Fruit fly (Drosophila melanogaster) whole organism, embryonic: Measurements from ENCODE around the gene CG46427.

ENCODE experiments used
- Ada2b ChIP-seq: fragments of 200-800 bp; sonication (Bioruptor generic); IDR thresholded peaks from 2 replicates; pipeline ENCODE4 v1.3.6; 2022; ENCODE audit warnings: missing biosample characterization, missing genetic modification characterization
- Aef1 ChIP-seq: fragments of 200-800 bp; sonication (Bioruptor generic); IDR thresholded peaks from 3 replicates; pipeline ENCODE4 v1.3.6; 2022; ENCODE audit warnings: missing biosample characterization, missing genetic modification characterization
- BEAF-32 ChIP-seq: fragments of 200-800 bp; sonication (Bioruptor generic); optimal IDR thresholded peaks from 3 replicates; lab custom pipeline; 2017; ENCODE audit warnings: missing biosample characterization, missing genetic modification characterization, mild to moderate bottlenecking, moderate library complexity, missing genetic modification reagents
- CG10321 ChIP-seq: fragments of 200-800 bp; sonication (Bioruptor generic); IDR thresholded peaks from 2 replicates; pipeline ENCODE4 v1.3.6; 2022; ENCODE audit warnings: missing biosample characterization, missing genetic modification characterization
- CG10366 ChIP-seq: fragments of 200-800 bp; sonication (Bioruptor generic); IDR thresholded peaks from 2 replicates; pipeline ENCODE4 v1.3.6; 2022; ENCODE audit warnings: missing biosample characterization, missing genetic modification characterization
- CG11696 ChIP-seq: fragments of 200-800 bp; sonication (Bioruptor generic); IDR thresholded peaks from 2 replicates; pipeline ENCODE4 v1.3.6; 2022; ENCODE audit warnings: missing biosample characterization, missing genetic modification characterization
- CG12071 ChIP-seq: fragments of 200-800 bp; sonication (Bioruptor generic); optimal IDR thresholded peaks from 3 replicates; lab custom pipeline; 2018; ENCODE audit warnings: missing biosample characterization, mild to moderate bottlenecking, missing genetic modification characterization
- CG12219 ChIP-seq: fragments of 200-800 bp; sonication (Bioruptor generic); optimal IDR thresholded peaks from 3 replicates; lab custom pipeline; 2018; ENCODE audit warnings: missing biosample characterization, mild to moderate bottlenecking, missing genetic modification characterization
- CG12769 ChIP-seq: fragments of 200-800 bp; sonication (Bioruptor generic); optimal IDR thresholded peaks from 2 replicates; lab custom pipeline; 2019; ENCODE audit warnings: missing biosample characterization, mild to moderate bottlenecking, missing genetic modification characterization, moderate library complexity
- CG13894 ChIP-seq: fragments of 200-800 bp; sonication (Bioruptor generic); optimal IDR thresholded peaks from 3 replicates; lab custom pipeline; 2018; ENCODE audit warnings: missing biosample characterization, mild to moderate bottlenecking, missing genetic modification characterization, moderate library complexity
- CG1603 ChIP-seq: fragments of 200-800 bp; sonication (Bioruptor generic); optimal IDR thresholded peaks from 2 replicates; lab custom pipeline; 2019; ENCODE audit warnings: missing biosample characterization, mild to moderate bottlenecking, missing genetic modification characterization, moderate library complexity
- CG16813 ChIP-seq: fragments of 200-800 bp; sonication (Bioruptor generic); IDR thresholded peaks from 3 replicates; pipeline ENCODE4 v1.3.6; 2022; ENCODE audit warnings: missing biosample characterization, missing genetic modification characterization; ENCODE audit not compliant: partially characterized antibody
- CG17328 ChIP-seq: fragments of 200-800 bp; sonication (Bioruptor generic); IDR thresholded peaks from 2 replicates; pipeline ENCODE4 v1.3.6; 2022; ENCODE audit warnings: missing biosample characterization, missing genetic modification characterization
- CG31388 ChIP-seq: fragments of 200-800 bp; sonication (Bioruptor generic); optimal IDR thresholded peaks from 2 replicates; lab custom pipeline; 2016; ENCODE audit warnings: missing biosample characterization, missing genetic modification characterization
- CG3407 ChIP-seq: fragments of 200-800 bp; sonication (Bioruptor generic); optimal IDR thresholded peaks from 2 replicates; lab custom pipeline; 2018; ENCODE audit warnings: missing biosample characterization, mild to moderate bottlenecking, missing genetic modification characterization
- CG4617 ChIP-seq: fragments of 200-800 bp; sonication (Bioruptor generic); optimal IDR thresholded peaks from 3 replicates; lab custom pipeline; 2016; ENCODE audit warnings: missing biosample characterization, missing genetic modification characterization, borderline replicate concordance
- CG5245 ChIP-seq: fragments of 200-800 bp; sonication (Bioruptor generic); optimal IDR thresholded peaks from 3 replicates; lab custom pipeline; 2016; ENCODE audit warnings: missing biosample characterization, missing genetic modification characterization
- CG6175 ChIP-seq: fragments of 200-800 bp; sonication (Bioruptor generic); IDR thresholded peaks from 3 replicates; pipeline ENCODE4 v1.3.6; 2022; ENCODE audit warnings: missing biosample characterization, missing genetic modification characterization
- CG7963 ChIP-seq: fragments of 200-800 bp; sonication (Bioruptor generic); IDR thresholded peaks from 3 replicates; pipeline ENCODE4 v1.3.6; 2022; ENCODE audit warnings: missing biosample characterization, missing genetic modification characterization; ENCODE audit not compliant: partially characterized antibody
- CG9932 ChIP-seq: fragments of 200-800 bp; sonication (Bioruptor generic); IDR thresholded peaks from 2 replicates; pipeline ENCODE4 v1.3.6; 2022; ENCODE audit warnings: missing biosample characterization, missing genetic modification characterization
- E2f1 ChIP-seq: fragments of 200-800 bp; sonication (Bioruptor generic); IDR thresholded peaks from 2 replicates; pipeline ENCODE4 v1.3.6; 2022; ENCODE audit warnings: missing biosample characterization, missing genetic modification characterization
- Eip74EF ChIP-seq, 2 experiments: fragments of 200-800 bp in 1 of 2; fragments of >200 bp in 1 of 2; sonication (Bioruptor generic) in 1 of 2; optimal IDR thresholded peaks; 2 replicates each; lab custom pipeline; 2017 to 2019; ENCODE audit warnings: missing biosample characterization in 2 of 2, missing genetic modification characterization in 2 of 2, mild to moderate bottlenecking in 1 of 2, moderate library complexity in 1 of 2
- HmgD ChIP-seq: fragments of 200-800 bp; sonication (Bioruptor generic); optimal IDR thresholded peaks from 3 replicates; lab custom pipeline; 2016; ENCODE audit warnings: missing biosample characterization, missing genetic modification characterization
- Med ChIP-seq: fragments of 200-800 bp; sonication (Bioruptor generic); peaks from one replicate; lab custom pipeline; 2016; ENCODE audit warnings: missing biosample characterization, missing genetic modification characterization, mild to moderate bottlenecking, inconsistent platforms, moderate library complexity
- Nf-YA ChIP-seq: fragments of 200-800 bp; sonication (Bioruptor generic); IDR thresholded peaks from 2 replicates; pipeline ENCODE4 v1.3.6; 2022; ENCODE audit warnings: missing biosample characterization, missing genetic modification characterization
- Nf-YB ChIP-seq: fragments of 200-800 bp; sonication (Bioruptor generic); optimal IDR thresholded peaks from 3 replicates; lab custom pipeline; 2019; ENCODE audit warnings: missing biosample characterization, mild to moderate bottlenecking, missing genetic modification characterization, moderate library complexity
- PHDP ChIP-seq: fragments of 200-800 bp; sonication (Bioruptor generic); optimal IDR thresholded peaks from 3 replicates; lab custom pipeline; 2018; ENCODE audit warnings: missing biosample characterization, mild to moderate bottlenecking, missing genetic modification characterization, moderate library complexity
- Rx ChIP-seq: fragments of 200-800 bp; sonication (Bioruptor generic); IDR thresholded peaks from 2 replicates; pipeline ENCODE4 v1.3.6; 2022; ENCODE audit warnings: missing biosample characterization, missing genetic modification characterization
- Tbp ChIP-seq: fragments of >200 bp; optimal IDR thresholded peaks from 2 replicates; lab custom pipeline; 2018; ENCODE audit warnings: missing biosample characterization, missing genetic modification characterization
- Usf ChIP-seq: fragments of 200-800 bp; sonication (Bioruptor generic); optimal IDR thresholded peaks from 2 replicates; lab custom pipeline; 2017; ENCODE audit warnings: missing genotype, missing biosample characterization, missing genetic modification characterization
- ac ChIP-seq: fragments of 200-800 bp; sonication (Bioruptor generic); optimal IDR thresholded peaks from 3 replicates; lab custom pipeline; 2017; ENCODE audit warnings: missing biosample characterization, mild to moderate bottlenecking, missing genetic modification characterization
- chinmo ChIP-seq: fragments of 200-800 bp; sonication (Bioruptor generic); IDR thresholded peaks from 4 replicates; pipeline ENCODE4 v1.3.6; 2022; ENCODE audit warnings: missing biosample characterization, missing genetic modification characterization; ENCODE audit not compliant: partially characterized antibody
- ci ChIP-seq: fragments of 200-800 bp; sonication (Bioruptor generic); IDR thresholded peaks from 3 replicates; pipeline ENCODE4 v1.3.6; 2022; ENCODE audit warnings: missing biosample characterization, missing genetic modification characterization
- crp ChIP-seq, 2 experiments: fragments of 200-800 bp; sonication (Bioruptor generic); optimal IDR thresholded peaks; 2 replicates in 1 of 2; 3 replicates in 1 of 2; lab custom pipeline; 2017; ENCODE audit warnings: missing biosample characterization in 2 of 2, missing genetic modification characterization in 2 of 2, mild to moderate bottlenecking in 1 of 2, moderate library complexity in 1 of 2
- exex ChIP-seq: fragments of 200-800 bp; sonication (Bioruptor generic); optimal IDR thresholded peaks from 4 replicates; lab custom pipeline; 2018; ENCODE audit warnings: missing biosample characterization, mild to moderate bottlenecking, missing genetic modification characterization, moderate library complexity
- fd64A ChIP-seq: fragments of 200-800 bp; sonication (Bioruptor generic); optimal IDR thresholded peaks from 3 replicates; lab custom pipeline; 2018; ENCODE audit warnings: missing biosample characterization, mild to moderate bottlenecking, missing genetic modification characterization
- hbn ChIP-seq: fragments of 200-800 bp; sonication (Bioruptor generic); IDR thresholded peaks from 2 replicates; pipeline ENCODE4 v1.3.6; 2022; ENCODE audit warnings: missing biosample characterization, missing genetic modification characterization; ENCODE audit not compliant: partially characterized antibody
- inv ChIP-seq: fragments of 200-800 bp; sonication (Bioruptor generic); IDR thresholded peaks from 2 replicates; pipeline ENCODE4 v1.3.6; 2022; ENCODE audit warnings: missing biosample characterization, missing genetic modification characterization; ENCODE audit not compliant: partially characterized antibody
- jing ChIP-seq: fragments of 200-800 bp; sonication (Bioruptor generic); optimal IDR thresholded peaks from 2 replicates; lab custom pipeline; 2018; ENCODE audit warnings: missing biosample characterization, mild to moderate bottlenecking, missing genetic modification characterization
- kni ChIP-seq: fragments of 200-800 bp; sonication (Bioruptor generic); optimal IDR thresholded peaks from 3 replicates; lab custom pipeline; 2017; ENCODE audit warnings: mild to moderate bottlenecking, missing biosample characterization, missing genetic modification reagents, missing genetic modification characterization
- maf-S ChIP-seq: fragments of 200-800 bp; sonication (Bioruptor generic); optimal IDR thresholded peaks from 2 replicates; lab custom pipeline; 2016; ENCODE audit warnings: missing biosample characterization, missing genetic modification characterization
- pzg ChIP-seq: fragments of 200-800 bp; sonication (Bioruptor generic); optimal IDR thresholded peaks from 3 replicates; lab custom pipeline; 2018; ENCODE audit warnings: missing biosample characterization, mild to moderate bottlenecking, missing genetic modification characterization, moderate library complexity
- run ChIP-seq: fragments of 200-800 bp; sonication (Bioruptor generic); optimal IDR thresholded peaks from 3 replicates; lab custom pipeline; 2018; ENCODE audit warnings: missing biosample characterization, mild to moderate bottlenecking, missing genetic modification characterization
- slp2 ChIP-seq: fragments of 200-800 bp; sonication (Bioruptor generic); optimal IDR thresholded peaks from 2 replicates; lab custom pipeline; 2016; ENCODE audit warnings: missing biosample characterization, missing genetic modification characterization
- tgo ChIP-seq: fragments of 200-800 bp; sonication (Bioruptor generic); IDR thresholded peaks from 3 replicates; pipeline ENCODE4 v1.3.6; 2022; ENCODE audit warnings: missing biosample characterization, missing genetic modification characterization
- tin ChIP-seq: fragments of 200-800 bp; sonication (Bioruptor generic); optimal IDR thresholded peaks from 3 replicates; lab custom pipeline; 2016; ENCODE audit warnings: missing biosample characterization, missing genetic modification characterization
- toy ChIP-seq: fragments of 200-800 bp; sonication (Bioruptor generic); IDR thresholded peaks from 2 replicates; pipeline ENCODE4 v1.3.6; 2022; ENCODE audit warnings: missing biosample characterization, missing genetic modification characterization
- trh ChIP-seq: fragments of 200-800 bp; sonication (Bioruptor generic); optimal IDR thresholded peaks from 2 replicates; lab custom pipeline; 2016; ENCODE audit warnings: missing biosample characterization, missing genetic modification characterization
- unc-4 ChIP-seq: fragments of 200-800 bp; sonication (Bioruptor generic); IDR thresholded peaks from 2 replicates; pipeline ENCODE4 v1.3.6; 2022; ENCODE audit warnings: missing biosample characterization, missing genetic modification characterization; ENCODE audit not compliant: partially characterized antibody

The CG46427 gene

dm6 chr3R:12402935-12403334 is 36.0 kb downstream of the CG46427 start (continued):
- TF ChIP-seq exex (tag; lab: Kevin White, UChicago) (peak; percentile 92), CG12219 (GFP tag; lab: Kevin White, UChicago) (peak; percentile 98), CG10366 (peak; percentile 95), CG9932 (GFP tag; lab: Robert Waterston, UW) (no peak; the same call in 1 of the 2 replicates), CG13894 (peak; percentile 99), jing (GFP tag; lab: Kevin White, UChicago) (peak; percentile 93), CG1603 (tag; lab: Kevin White, UChicago) (peak; percentile 97), fd64A (GFP tag; lab: Kevin White, UChicago) (peak; percentile 95), ac (GFP tag; lab: Kevin White, UChicago) (peak; percentile 95), PHDP (tag; lab: Kevin White, UChicago) (peak; percentile 99), CG7963 (GFP tag; lab: Robert Waterston, UW) (no peak), Aef1 (GFP tag; lab: Robert Waterston, UW) (peak; percentile 95), kni (GFP tag; lab: Kevin White, UChicago) (peak; percentile 99), toy (peak; percentile 84), CG6175 (GFP tag; lab: Robert Waterston, UW) (peak; percentile 75; the same call in 2 of the 3 replicates), hbn (GFP tag; lab: Robert Waterston, UW) (peak; percentile 36; the same call in 1 of the 2 replicates), trh (GFP tag; lab: Kevin White, UChicago) (peak; percentile 91), CG31388 (peak; percentile 97), tgo (GFP tag; lab: Robert Waterston, UW) (peak; percentile 95), run (tag; lab: Kevin White, UChicago) (peak; percentile 95), maf-S (GFP tag; lab: Kevin White, UChicago) (peak; percentile 94), CG17328 (GFP tag; lab: Robert Waterston, UW) (peak; percentile 98), Usf (peak; percentile 93), CG16813 (GFP tag; lab: Robert Waterston, UW) (0 out of 3 replicates have a peak, but pooled peaks have one; percentile 32), Nf-YB (GFP tag; lab: Kevin White, UChicago) (peak; percentile 89), CG10321 (GFP tag; lab: Robert Waterston, UW) (peak; percentile 81), Eip74EF (GFP tag; optimal IDR thresholded peaks at IDR 0.05; lab: Kevin White, UChicago) (peak in 1 of 2 experiments; percentile 98), Ada2b (GFP tag; lab: Robert Waterston, UW) (peak; percentile 99), E2f1 (GFP tag; lab: Robert Waterston, UW) (peak; percentile 95), chinmo (no peak), Rx (GFP tag; lab: Robert Waterston, UW) (peak; percentile 94), CG12769 (tag; lab: Kevin White, UChicago) (peak; percentile 98), HmgD (peak; percentile 93), tin (GFP tag; lab: Kevin White, UChicago) (peak; percentile 100), crp (GFP tag; optimal IDR thresholded peaks at IDR 0.05; lab: Kevin White, UChicago) (peak in 1 of 2 experiments; percentile 67), BEAF-32 (GFP tag; lab: Kevin White, UChicago) (peak; percentile 46), Tbp (GFP tag; lab: Kevin White, UChicago) (no peak), CG11696 (GFP tag; lab: Robert Waterston, UW) (peak; percentile 95)

- peak; percentile 44 for TF ChIP-seq CG12071 (GFP tag; lab: Kevin White, UChicago)
- TF ChIP-seq CG4617 (GFP tag; lab: Kevin White, UChicago) = peak; percentile 2
- TF ChIP-seq pzg (GFP tag; lab: Kevin White, UChicago) = peak; percentile 68
- no peak for TF ChIP-seq CG3407
- peak; percentile 23; the same call in 1 of the 2 replicates for TF ChIP-seq Nf-YA (GFP tag; lab: Robert Waterston, UW)
- peak; percentile 57 for TF ChIP-seq unc-4 (GFP tag; lab: Robert Waterston, UW)
- TF ChIP-seq ci (GFP tag; lab: Robert Waterston, UW) = peak; percentile 49; the same call in 1 of the 3 replicates
- no peak for TF ChIP-seq CG5245 (GFP tag; lab: Kevin White, UChicago)
- TF ChIP-seq slp2 (GFP tag; lab: Kevin White, UChicago) = no peak
- TF ChIP-seq chinmo = 0 out of 4 replicates have a peak, but pooled peaks have one; percentile 27
- peak; percentile 42 for TF ChIP-seq Med (GFP tag; lab: Kevin White, UChicago)
- TF ChIP-seq inv (GFP tag; lab: Robert Waterston, UW) = peak; percentile 25; the same call in 1 of the 2 replicates
Measured at dm6 chr3R:12401672-12402296, 37.2 kb downstream of the CG46427 start, which contains the start of gene DNAlig3. Gene DNAlig3, minus strand, starts transcription at chr3R:12401839.
